Fruit fly (Drosophila melanogaster) whole organism, embryonic: ENCODE results near the gene Cyp28c1.

ENCODE experiments used
- Asciz ChIP-seq: fragments of 200-800 bp; sonication (Bioruptor generic); optimal IDR thresholded peaks from 2 replicates; lab custom pipeline; 2017; ENCODE audit warnings: missing biosample characterization, mild to moderate bottlenecking, missing genetic modification characterization, missing genetic modification reagents
- BEAF-32 ChIP-seq: fragments of 200-800 bp; sonication (Bioruptor generic); optimal IDR thresholded peaks from 3 replicates; lab custom pipeline; 2017; ENCODE audit warnings: missing biosample characterization, missing genetic modification characterization, mild to moderate bottlenecking, moderate library complexity, missing genetic modification reagents
- CG10431 ChIP-seq: fragments of 200-800 bp; sonication (Bioruptor generic); optimal IDR thresholded peaks from 3 replicates; lab custom pipeline; 2018; ENCODE audit warnings: missing biosample characterization, mild to moderate bottlenecking, missing genetic modification characterization
- CG10543 ChIP-seq: fragments of 200-800 bp; sonication (Bioruptor generic); optimal IDR thresholded peaks from 3 replicates; lab custom pipeline; 2017; ENCODE audit warnings: missing biosample characterization, mild to moderate bottlenecking, missing genetic modification characterization, moderate library complexity
- CG11695 ChIP-seq: fragments of 200-800 bp; sonication (Bioruptor generic); IDR thresholded peaks from 3 replicates; pipeline ENCODE4 v1.3.6; 2022; ENCODE audit warnings: missing biosample characterization, missing genetic modification characterization
- CG15073 ChIP-seq: fragments of 200-800 bp; sonication (Bioruptor generic); optimal IDR thresholded peaks from 2 replicates; lab custom pipeline; 2016; ENCODE audit warnings: missing biosample characterization, missing genetic modification characterization
- CG15269 ChIP-seq: fragments of 200-800 bp; sonication (Bioruptor generic); optimal IDR thresholded peaks from 2 replicates; lab custom pipeline; 2018; ENCODE audit warnings: missing biosample characterization, mild to moderate bottlenecking, missing genetic modification characterization, moderate library complexity
- CG1529 ChIP-seq: fragments of 200-800 bp; sonication (Bioruptor generic); optimal IDR thresholded peaks from 3 replicates; lab custom pipeline; 2018; ENCODE audit warnings: missing biosample characterization, missing genetic modification characterization
- CG1603 ChIP-seq: fragments of 200-800 bp; sonication (Bioruptor generic); optimal IDR thresholded peaks from 2 replicates; lab custom pipeline; 2019; ENCODE audit warnings: missing biosample characterization, mild to moderate bottlenecking, missing genetic modification characterization, moderate library complexity
- CG17912 ChIP-seq: fragments of 200-800 bp; sonication (Bioruptor generic); optimal IDR thresholded peaks from 2 replicates; lab custom pipeline; 2018; ENCODE audit warnings: missing biosample characterization, mild to moderate bottlenecking, missing genetic modification characterization
- CG1832 ChIP-seq: fragments of 200-800 bp; sonication (Bioruptor generic); optimal IDR thresholded peaks from 2 replicates; lab custom pipeline; 2017; ENCODE audit warnings: missing biosample characterization, mild to moderate bottlenecking, missing genetic modification characterization, inconsistent platforms
- CG2120 ChIP-seq: fragments of 200-800 bp; sonication (Bioruptor generic); optimal IDR thresholded peaks from 3 replicates; lab custom pipeline; 2016; ENCODE audit warnings: missing biosample characterization, missing genetic modification characterization
- CG2129 ChIP-seq: fragments of 200-800 bp; sonication (Bioruptor generic); IDR thresholded peaks from 2 replicates; pipeline ENCODE4 v1.3.6; 2022; ENCODE audit warnings: missing biosample characterization, missing genetic modification characterization; ENCODE audit not compliant: partially characterized antibody
- CG31365 ChIP-seq: fragments of 200-800 bp; sonication (Bioruptor generic); optimal IDR thresholded peaks from 2 replicates; lab custom pipeline; 2018; ENCODE audit warnings: missing biosample characterization, mild to moderate bottlenecking, missing genetic modification characterization
- CG42726 ChIP-seq: fragments of 200-800 bp; sonication (Bioruptor generic); IDR thresholded peaks from 2 replicates; pipeline ENCODE4 v1.3.6; 2022; ENCODE audit warnings: missing biosample characterization, missing genetic modification characterization; ENCODE audit not compliant: partially characterized antibody
- CG4617 ChIP-seq: fragments of 200-800 bp; sonication (Bioruptor generic); optimal IDR thresholded peaks from 3 replicates; lab custom pipeline; 2016; ENCODE audit warnings: missing biosample characterization, missing genetic modification characterization, borderline replicate concordance
- CG6175 ChIP-seq: fragments of 200-800 bp; sonication (Bioruptor generic); IDR thresholded peaks from 3 replicates; pipeline ENCODE4 v1.3.6; 2022; ENCODE audit warnings: missing biosample characterization, missing genetic modification characterization
- CG6791 ChIP-seq: fragments of 200-800 bp; sonication (Bioruptor generic); IDR thresholded peaks from 3 replicates; pipeline ENCODE4 v1.3.6; 2022; ENCODE audit warnings: missing biosample characterization, missing genetic modification characterization; ENCODE audit not compliant: partially characterized antibody
- CG8281 ChIP-seq: fragments of 200-800 bp; sonication (Bioruptor generic); optimal IDR thresholded peaks from 2 replicates; lab custom pipeline; 2018; ENCODE audit warnings: missing biosample characterization, mild to moderate bottlenecking, missing genetic modification characterization, moderate library complexity
- CoRest ChIP-seq: fragments of 200-800 bp; sonication (Bioruptor generic); optimal IDR thresholded peaks from 3 replicates; lab custom pipeline; 2018; ENCODE audit warnings: missing biosample characterization, mild to moderate bottlenecking, missing genetic modification characterization, moderate library complexity
- Dp ChIP-seq: fragments of 200-800 bp; sonication (Bioruptor generic); optimal IDR thresholded peaks from 2 replicates; lab custom pipeline; 2018; ENCODE audit warnings: missing biosample characterization, mild to moderate bottlenecking, missing genetic modification characterization, moderate library complexity
- Fer1 ChIP-seq: fragments of 200-800 bp; sonication (Bioruptor generic); optimal IDR thresholded peaks from 2 replicates; lab custom pipeline; 2017; ENCODE audit warnings: missing biosample characterization, mild to moderate bottlenecking, missing genetic modification characterization
- Fer3 ChIP-seq: fragments of 200-800 bp; sonication (Bioruptor generic); optimal IDR thresholded peaks from 2 replicates; lab custom pipeline; 2018; ENCODE audit warnings: missing biosample characterization, mild to moderate bottlenecking, missing genetic modification characterization, moderate library complexity
- GATAe ChIP-seq: fragments of 200-800 bp; sonication (Bioruptor generic); conservative IDR thresholded peaks from 2 replicates; pipeline ENCODE4 v1.3.6; 2022; ENCODE audit warnings: missing biosample characterization, missing genetic modification characterization
- Rfx ChIP-seq: fragments of 200-800 bp; sonication (Bioruptor generic); IDR thresholded peaks from 2 replicates; pipeline ENCODE4 v1.3.6; 2022; ENCODE audit warnings: missing biosample characterization, missing genetic modification characterization
- Scr ChIP-seq: fragments of 200-800 bp; sonication (Bioruptor generic); IDR thresholded peaks from 2 replicates; pipeline ENCODE4 v1.3.6; 2022; ENCODE audit warnings: missing biosample characterization, missing genetic modification characterization; ENCODE audit not compliant: partially characterized antibody
- Side ChIP-seq: fragments of 200-800 bp; sonication (Bioruptor generic); optimal IDR thresholded peaks from 2 replicates; lab custom pipeline; 2016; ENCODE audit warnings: missing biosample characterization, missing genetic modification characterization
- Trl ChIP-seq, 3 experiments: fragments of >200 bp in 2 of 3; fragments of 200-800 bp in 1 of 3; sonication (Bioruptor generic) in 1 of 3; optimal IDR thresholded peaks; 2 replicates in 1 of 3; 3 replicates in 2 of 3; lab custom pipeline; 2016 to 2017; ENCODE audit warnings: missing biosample characterization in 1 of 3, missing genetic modification characterization in 1 of 3
- aop ChIP-seq: fragments of 200-800 bp; sonication (Bioruptor generic); IDR thresholded peaks from 2 replicates; pipeline ENCODE4 v1.3.6; 2022; ENCODE audit warnings: missing biosample characterization, missing genetic modification characterization
- az2 ChIP-seq: fragments of 200-800 bp; sonication (Bioruptor generic); optimal IDR thresholded peaks from 3 replicates; lab custom pipeline; 2016; ENCODE audit warnings: missing biosample characterization, missing genetic modification characterization
- bab2 ChIP-seq: fragments of 200-800 bp; sonication (Bioruptor generic); optimal IDR thresholded peaks from 2 replicates; lab custom pipeline; 2016; ENCODE audit warnings: missing biosample characterization, missing genetic modification characterization
- bsh ChIP-seq, 2 experiments: fragments of 200-800 bp; sonication (Bioruptor generic); optimal IDR thresholded peaks; 2 replicates each; lab custom pipeline; 2017 to 2018; ENCODE audit warnings: mild to moderate bottlenecking in 2 of 2, missing biosample characterization in 2 of 2, missing genetic modification characterization in 2 of 2, moderate library complexity in 1 of 2
- ci ChIP-seq: fragments of 200-800 bp; sonication (Bioruptor generic); IDR thresholded peaks from 3 replicates; pipeline ENCODE4 v1.3.6; 2022; ENCODE audit warnings: missing biosample characterization, missing genetic modification characterization
- exex ChIP-seq: fragments of 200-800 bp; sonication (Bioruptor generic); optimal IDR thresholded peaks from 4 replicates; lab custom pipeline; 2018; ENCODE audit warnings: missing biosample characterization, mild to moderate bottlenecking, missing genetic modification characterization, moderate library complexity
- fd102C ChIP-seq: fragments of 200-800 bp; sonication (Bioruptor generic); optimal IDR thresholded peaks from 2 replicates; lab custom pipeline; 2018; ENCODE audit warnings: missing biosample characterization, mild to moderate bottlenecking, missing genetic modification characterization, moderate library complexity
- hth ChIP-seq: fragments of >200 bp; optimal IDR thresholded peaks from 2 replicates; lab custom pipeline; 2017; ENCODE audit warnings: inconsistent platforms
- inv ChIP-seq: fragments of 200-800 bp; sonication (Bioruptor generic); IDR thresholded peaks from 2 replicates; pipeline ENCODE4 v1.3.6; 2022; ENCODE audit warnings: missing biosample characterization, missing genetic modification characterization; ENCODE audit not compliant: partially characterized antibody
- kay ChIP-seq: fragments of 200-800 bp; sonication (Bioruptor generic); optimal IDR thresholded peaks from 2 replicates; lab custom pipeline; 2016; ENCODE audit warnings: missing biosample characterization, missing genetic modification characterization
- mirr ChIP-seq: fragments of 200-800 bp; sonication (Bioruptor generic); optimal IDR thresholded peaks from 3 replicates; lab custom pipeline; 2018; ENCODE audit warnings: missing biosample characterization, mild to moderate bottlenecking, missing genetic modification characterization
- pita ChIP-seq: fragments of 200-800 bp; sonication (Bioruptor generic); optimal IDR thresholded peaks from 2 replicates; lab custom pipeline; 2017; ENCODE audit warnings: missing biosample characterization, mild to moderate bottlenecking, missing genetic modification characterization
- ranshi ChIP-seq: fragments of 200-800 bp; sonication (Bioruptor generic); IDR thresholded peaks from 2 replicates; pipeline ENCODE4 v1.3.6; 2022; ENCODE audit warnings: missing biosample characterization, missing genetic modification characterization
- sd ChIP-seq: fragments of 200-800 bp; sonication (Bioruptor generic); optimal IDR thresholded peaks from 3 replicates; lab custom pipeline; 2018; ENCODE audit warnings: missing biosample characterization, mild to moderate bottlenecking, missing genetic modification characterization, moderate library complexity
- sim ChIP-seq: fragments of 200-800 bp; sonication (Bioruptor generic); IDR thresholded peaks from 2 replicates; pipeline ENCODE4 v1.3.6; 2022; ENCODE audit warnings: missing biosample characterization, missing genetic modification characterization
- stc ChIP-seq: fragments of 200-800 bp; sonication (Bioruptor generic); IDR thresholded peaks from 2 replicates; pipeline ENCODE4 v1.3.6; 2022; ENCODE audit warnings: missing biosample characterization, missing genetic modification characterization
- unc-4 ChIP-seq: fragments of 200-800 bp; sonication (Bioruptor generic); IDR thresholded peaks from 2 replicates; pipeline ENCODE4 v1.3.6; 2022; ENCODE audit warnings: missing biosample characterization, missing genetic modification characterization; ENCODE audit not compliant: partially characterized antibody

Cyp28c1 gene

DNA sequence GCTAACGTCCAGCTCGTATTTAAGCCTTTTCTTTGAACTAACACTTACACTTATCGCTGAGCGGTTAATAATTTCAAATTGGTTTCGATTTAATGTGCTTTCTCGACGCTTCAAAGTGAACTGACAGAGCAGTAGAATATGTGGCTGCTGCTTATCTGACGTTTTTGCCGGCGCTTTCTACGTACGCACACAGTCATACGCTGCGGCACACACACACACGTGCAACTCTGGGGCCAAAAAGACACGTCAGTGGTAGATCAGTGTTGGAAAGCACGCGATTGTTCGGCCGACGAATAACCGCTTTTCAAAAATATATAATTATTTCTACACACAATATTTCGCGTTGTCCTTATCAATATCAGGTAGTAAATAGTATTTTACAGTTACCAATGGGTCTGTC, 33.2 kb upstream of the Cyp28c1 start (continued):
- TF ChIP-seq Side (no peak), CG15073 (no peak), CG6175 (GFP tag; lab: Robert Waterston, UW) (peak; percentile 42; the same call in 1 of the 3 replicates)

DNA sequence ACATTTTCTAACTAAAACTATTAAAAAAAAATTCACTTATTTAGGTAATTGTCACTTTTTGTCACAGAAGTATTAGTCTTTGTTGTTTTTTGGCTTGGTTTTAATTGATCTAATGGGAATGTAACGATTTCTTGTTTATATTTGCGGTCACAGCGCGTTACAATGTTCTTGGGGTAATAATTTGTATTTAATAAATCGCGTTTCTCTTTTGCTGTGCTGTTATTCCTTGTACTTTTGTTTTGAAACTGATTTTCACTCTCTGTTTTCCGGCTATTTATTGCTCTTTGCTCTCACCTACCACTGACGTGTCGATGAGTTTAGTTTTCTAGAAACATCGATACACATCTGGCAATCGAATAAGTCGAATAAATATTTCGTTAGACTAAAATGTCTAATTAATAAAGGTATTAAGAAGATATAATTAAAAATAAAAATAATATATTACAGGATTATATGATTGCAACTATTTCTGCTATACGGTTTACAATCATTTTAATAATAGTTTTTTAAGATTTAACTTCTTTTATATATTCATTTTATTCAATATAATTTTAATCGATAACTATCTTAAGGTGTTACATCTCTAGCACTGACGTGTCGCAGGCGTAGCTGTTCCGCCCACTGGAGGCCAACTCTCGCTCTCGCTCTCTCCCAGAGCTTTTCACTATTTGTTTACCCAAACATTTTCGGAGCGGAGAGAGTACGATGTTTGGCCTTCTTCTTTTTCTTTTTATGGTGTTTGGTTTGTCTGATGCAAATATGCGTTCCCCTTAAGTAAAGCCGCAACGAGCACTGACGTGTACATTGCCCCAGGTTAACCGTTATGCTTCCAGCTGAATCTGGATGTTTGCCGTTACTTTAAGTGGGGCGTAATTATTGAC, 32.3 kb upstream of the Cyp28c1 start, which contains the start of gene Hsc70-3:
Hsc70-3 (minus strand) TSS at position 251 of the 881 bp plus-strand sequence.
- TF ChIP-seq sd (tag; lab: Kevin White, UChicago) (peak; percentile 58), Rfx (GFP tag; lab: Robert Waterston, UW) (0 out of 2 replicates have a peak, but pooled peaks have one; percentile 3), unc-4 (peak; percentile 79), stc (GFP tag; lab: Robert Waterston, UW) (peak; percentile 11; the same call in 1 of the 2 replicates), Asciz (peak; percentile 83), CG42726 (no peak), pita (no peak), CG4617 (GFP tag; lab: Kevin White, UChicago) (no peak), ci (peak; percentile 91), CG6791 (0 out of 3 replicates have a peak, but pooled peaks have one; percentile 49), Dp (GFP tag; lab: Kevin White, UChicago) (peak; percentile 0), bab2 (peak; percentile 42), inv (GFP tag; lab: Robert Waterston, UW) (peak; percentile 71), aop (GFP tag; lab: Robert Waterston, UW) (no peak), Trl (optimal IDR thresholded peaks at IDR 0.05; lab: Kevin White, UChicago) (peak; percentile 76 to 85), Trl (GFP tag; optimal IDR thresholded peaks at IDR 0.05; lab: Kevin White, UChicago) (peak; percentile 50), Scr (GFP tag; lab: Robert Waterston, UW) (peak; percentile 85), CG15269 (tag; lab: Kevin White, UChicago) (peak; percentile 13), CG31365 (tag; lab: Kevin White, UChicago) (peak; percentile 46), CG10543 (peak; percentile 75), Fer3 (tag; lab: Kevin White, UChicago) (peak; percentile 3), mirr (GFP tag; lab: Kevin White, UChicago) (peak; percentile 45), ranshi (no peak; the same call in 1 of the 2 replicates), GATAe (no peak), CoRest (peak; percentile 50), kay (GFP tag; lab: Kevin White, UChicago) (peak; percentile 67), CG1603 (tag; lab: Kevin White, UChicago) (peak; percentile 62), sim (GFP tag; lab: Robert Waterston, UW) (0 out of 2 replicates have a peak, but pooled peaks have one; percentile 17), Fer1 (GFP tag; lab: Kevin White, UChicago) (peak; percentile 0), Side (peak; percentile 40), fd102C (GFP tag; lab: Kevin White, UChicago) (no peak), CG2120 (GFP tag; lab: Kevin White, UChicago) (no peak), hth (no peak), bsh (GFP tag; optimal IDR thresholded peaks at IDR 0.05; lab: Kevin White, UChicago) (peak in 1 of 2 experiments; percentile 70), CG11695 (0 out of 3 replicates have a peak, but pooled peaks have one; percentile 18), CG1529 (peak; percentile 61), CG17912 (GFP tag; lab: Kevin White, UChicago) (peak; percentile 18), BEAF-32 (peak; percentile 70), CG1832 (GFP tag; lab: Kevin White, UChicago) (no peak), CG2129 (peak; percentile 46), exex (tag; lab: Kevin White, UChicago) (no peak), CG8281 (tag; lab: Kevin White, UChicago) (peak; percentile 13), az2 (peak; percentile 7), CG10431 (peak; percentile 61)
